Worm (Caenorhabditis elegans) whole organism, L1 larva: ENCODE data around the gene C01G5.25.

ENCODE experiments used
- C04F5.9 ChIP-seq: sonication (generic microtip); optimal IDR thresholded peaks from 2 replicates; lab custom pipeline; 2016; ENCODE audit warnings: missing genetic modification characterization, missing compliant biosample characterization
- C16A3.4 ChIP-seq: fragments of 150-350 bp; optimal IDR thresholded peaks from 2 replicates; lab custom pipeline; 2014; ENCODE audit warnings: missing biosample characterization, missing genetic modification characterization
- Y116A8C.19 ChIP-seq: sonication (generic microtip); optimal IDR thresholded peaks from 2 replicates; lab custom pipeline; 2016; ENCODE audit warnings: missing compliant biosample characterization, missing genetic modification characterization, borderline replicate concordance
- aly-2 ChIP-seq: fragments of 150-350 bp; optimal IDR thresholded peaks from 2 replicates; lab custom pipeline; 2014; ENCODE audit warnings: missing biosample characterization, missing genetic modification characterization
- ama-1 ChIP-seq: fragments of 150-350 bp; optimal IDR thresholded peaks from 2 replicates; lab custom pipeline; 2014
- blmp-1 ChIP-seq: fragments of 150-350 bp; optimal IDR thresholded peaks from 2 replicates; lab custom pipeline; 2014; ENCODE audit warnings: missing biosample characterization, missing genetic modification characterization
- ceh-82 ChIP-seq, 3 experiments: fragments of 150-350 bp in 1 of 3; sonication (generic microtip) in 2 of 3; optimal IDR thresholded peaks; 2 replicates each; lab custom pipeline; 2014 to 2017; ENCODE audit warnings: missing biosample characterization in 3 of 3, missing genetic modification characterization in 3 of 3
- ceh-88 ChIP-seq: fragments of 200-800 bp; sonication (Bioruptor generic); IDR thresholded peaks from 2 replicates; pipeline ENCODE4 v1.3.6; 2022; ENCODE audit warnings: missing genetic modification characterization, missing compliant biosample characterization
- ceh-90 ChIP-seq: sonication (generic microtip); optimal IDR thresholded peaks from 2 replicates; lab custom pipeline; 2016; ENCODE audit warnings: missing genetic modification characterization, missing compliant biosample characterization
- dpl-1 ChIP-seq, 3 experiments: fragments of 150-350 bp in 2 of 3; sonication (generic microtip) in 1 of 3; optimal IDR thresholded peaks; 2 replicates each; lab custom pipeline; 2014 to 2017; ENCODE audit warnings: missing biosample characterization in 3 of 3, missing genetic modification characterization in 3 of 3, missing genetic modification reagents in 3 of 3
- efl-1 ChIP-seq, 4 experiments: fragments of 150-350 bp; optimal IDR thresholded peaks in 3 of 4; peaks in 1 of 4; 1 replicate in 1 of 4; 2 replicates in 3 of 4; lab custom pipeline; 2014; ENCODE audit warnings: missing biosample characterization in 2 of 4, missing genetic modification characterization in 2 of 4, missing genetic modification reagents in 2 of 4
- egl-13 ChIP-seq: sonication (generic microtip); optimal IDR thresholded peaks from 2 replicates; lab custom pipeline; 2016; ENCODE audit warnings: missing genotype, missing genetic modification reagents, missing genetic modification characterization, missing compliant biosample characterization
- elt-2 ChIP-seq: sonication (generic microtip); optimal IDR thresholded peaks from 2 replicates; lab custom pipeline; 2016; ENCODE audit warnings: missing genetic modification characterization, mild to moderate bottlenecking, inconsistent platforms, missing compliant biosample characterization, missing genetic modification reagents
- elt-3 ChIP-seq, 6 experiments: fragments of 150-350 bp in 1 of 6; sonication (generic microtip); optimal IDR thresholded peaks; 2 replicates each; lab custom pipeline; 2017 to 2018; ENCODE audit warnings: missing biosample characterization in 6 of 6, missing genetic modification characterization in 6 of 6, inconsistent platforms in 1 of 6
- fkh-4 ChIP-seq: sonication (generic microtip); optimal IDR thresholded peaks from 2 replicates; lab custom pipeline; 2016; ENCODE audit warnings: missing compliant biosample characterization, missing genetic modification characterization, borderline replicate concordance
- fkh-8 ChIP-seq: sonication (generic microtip); optimal IDR thresholded peaks from 2 replicates; lab custom pipeline; 2016; ENCODE audit warnings: mild to moderate bottlenecking, missing genetic modification characterization, missing compliant biosample characterization
- hlh-17 ChIP-seq: fragments of 200-800 bp; sonication (Bioruptor generic); optimal IDR thresholded peaks from 2 replicates; lab custom pipeline; 2018; ENCODE audit warnings: missing genetic modification characterization, mild to moderate bottlenecking, missing compliant biosample characterization, moderate library complexity, borderline replicate concordance
- hlh-4 ChIP-seq: sonication (generic microtip); optimal IDR thresholded peaks from 2 replicates; lab custom pipeline; 2016; ENCODE audit warnings: mild to moderate bottlenecking, missing genetic modification characterization, missing compliant biosample characterization
- hpl-2 ChIP-seq: fragments of 150-350 bp; optimal IDR thresholded peaks from 2 replicates; lab custom pipeline; 2014; ENCODE audit warnings: missing biosample characterization, missing genetic modification reagents, missing genetic modification characterization
- irx-1 ChIP-seq: sonication (generic microtip); optimal IDR thresholded peaks from 2 replicates; lab custom pipeline; 2016; ENCODE audit warnings: missing genetic modification characterization, missing compliant biosample characterization
- isw-1 ChIP-seq: fragments of 200-800 bp; sonication (Bioruptor generic); IDR thresholded peaks from 2 replicates; pipeline ENCODE4 v1.3.6; 2022; ENCODE audit warnings: missing genetic modification characterization, missing compliant biosample characterization
- jun-1 ChIP-seq: fragments of 150-350 bp; optimal IDR thresholded peaks from 2 replicates; lab custom pipeline; 2014; ENCODE audit warnings: missing biosample characterization, missing genetic modification reagents, missing genetic modification characterization
- lin-13 ChIP-seq: fragments of 150-350 bp; optimal IDR thresholded peaks from 2 replicates; lab custom pipeline; 2014; ENCODE audit warnings: missing biosample characterization, missing genetic modification reagents, missing genetic modification characterization
- lin-15B ChIP-seq: fragments of 150-350 bp; sonication (generic microtip); optimal IDR thresholded peaks from 3 replicates; lab custom pipeline; 2014; ENCODE audit warnings: missing biosample characterization, missing genetic modification characterization
- lin-39 ChIP-seq: fragments of 150-350 bp; optimal IDR thresholded peaks from 2 replicates; lab custom pipeline; 2014; ENCODE audit warnings: missing biosample characterization, missing genetic modification reagents, missing genetic modification characterization
- mab-9 ChIP-seq: fragments of 200-800 bp; sonication (Bioruptor generic); IDR thresholded peaks from 2 replicates; pipeline ENCODE4 v1.3.6; 2022; ENCODE audit warnings: missing genetic modification reagents, missing genetic modification characterization, missing compliant biosample characterization
- mef-2 ChIP-seq: fragments of 150-350 bp; optimal IDR thresholded peaks from 2 replicates; lab custom pipeline; 2014; ENCODE audit warnings: missing biosample characterization, missing genetic modification characterization
- nhr-11 ChIP-seq: fragments of 150-350 bp; optimal IDR thresholded peaks from 2 replicates; lab custom pipeline; 2014; ENCODE audit warnings: missing biosample characterization, missing genetic modification characterization
- nhr-12 ChIP-seq: sonication (generic microtip); optimal IDR thresholded peaks from 2 replicates; lab custom pipeline; 2017; ENCODE audit warnings: missing biosample characterization, missing genetic modification characterization
- nhr-19 ChIP-seq: fragments of 200-800 bp; sonication (Bioruptor generic); conservative IDR thresholded peaks from 2 replicates; pipeline ENCODE4 v1.3.6; 2022; ENCODE audit warnings: missing genetic modification characterization, missing compliant biosample characterization
- nhr-20 ChIP-seq: sonication (generic microtip); optimal IDR thresholded peaks from 2 replicates; lab custom pipeline; 2016; ENCODE audit warnings: mild to moderate bottlenecking, missing genetic modification characterization, missing compliant biosample characterization
- nhr-237 ChIP-seq: fragments of 150-350 bp; optimal IDR thresholded peaks from 2 replicates; lab custom pipeline; 2014; ENCODE audit warnings: missing biosample characterization, missing genetic modification characterization
- nhr-28 ChIP-seq: fragments of 150-350 bp; optimal IDR thresholded peaks from 2 replicates; lab custom pipeline; 2014; ENCODE audit warnings: missing biosample characterization, missing genetic modification characterization
- nhr-47 ChIP-seq: sonication (generic microtip); optimal IDR thresholded peaks from 2 replicates; lab custom pipeline; 2016; ENCODE audit warnings: mild to moderate bottlenecking, missing genetic modification characterization, moderate library complexity, missing compliant biosample characterization
- nhr-77 ChIP-seq: fragments of 150-350 bp; optimal IDR thresholded peaks from 2 replicates; lab custom pipeline; 2014; ENCODE audit warnings: missing biosample characterization, missing genetic modification characterization
- pag-3 ChIP-seq: sonication (generic microtip); optimal IDR thresholded peaks from 2 replicates; lab custom pipeline; 2017; ENCODE audit warnings: missing genetic modification characterization, mild to moderate bottlenecking, missing compliant biosample characterization, antibody characterized with exemption, borderline replicate concordance; ENCODE audit not compliant: insufficient read depth
- pqm-1 ChIP-seq: sonication (generic microtip); optimal IDR thresholded peaks from 3 replicates; lab custom pipeline; 2017; ENCODE audit warnings: missing biosample characterization, missing genetic modification characterization
- rnt-1 ChIP-seq: sonication (generic microtip); optimal IDR thresholded peaks from 2 replicates; lab custom pipeline; 2016; ENCODE audit warnings: mild to moderate bottlenecking, missing genetic modification characterization, moderate library complexity, missing compliant biosample characterization
- skn-1 ChIP-seq: fragments of 150-350 bp; optimal IDR thresholded peaks from 2 replicates; lab custom pipeline; 2014; ENCODE audit warnings: missing biosample characterization, missing genetic modification characterization
- snpc-4 ChIP-seq: fragments of 150-350 bp; optimal IDR thresholded peaks from 2 replicates; lab custom pipeline; 2014; ENCODE audit warnings: missing biosample characterization, missing genetic modification characterization
- sox-4 ChIP-seq: sonication (generic microtip); optimal IDR thresholded peaks from 2 replicates; lab custom pipeline; 2016; ENCODE audit warnings: missing genetic modification characterization, missing compliant biosample characterization
- sptf-1 ChIP-seq: fragments of 150-350 bp; optimal IDR thresholded peaks from 2 replicates; lab custom pipeline; 2014; ENCODE audit warnings: missing biosample characterization, missing genetic modification characterization
- unc-62 ChIP-seq: fragments of 150-350 bp; optimal IDR thresholded peaks from 2 replicates; lab custom pipeline; 2014; ENCODE audit warnings: missing biosample characterization, missing genetic modification reagents, missing genetic modification characterization
- unc-86 ChIP-seq: sonication (generic microtip); optimal IDR thresholded peaks from 2 replicates; lab custom pipeline; 2016; ENCODE audit warnings: missing genetic modification characterization, missing compliant biosample characterization
- unc-98 ChIP-seq: fragments of 200-800 bp; sonication (Bioruptor generic); IDR thresholded peaks from 2 replicates; pipeline ENCODE4 v1.3.6; 2022; ENCODE audit warnings: missing genetic modification characterization, missing compliant biosample characterization
- vab-15 ChIP-seq: sonication (generic microtip); optimal IDR thresholded peaks from 2 replicates; lab custom pipeline; 2017; ENCODE audit warnings: missing genotype, mild to moderate bottlenecking, missing genetic modification characterization, missing compliant biosample characterization
- zag-1 ChIP-seq: fragments of 150-350 bp; optimal IDR thresholded peaks from 2 replicates; lab custom pipeline; 2014; ENCODE audit warnings: missing biosample characterization, missing genetic modification characterization

Gene C01G5.25

DNA sequence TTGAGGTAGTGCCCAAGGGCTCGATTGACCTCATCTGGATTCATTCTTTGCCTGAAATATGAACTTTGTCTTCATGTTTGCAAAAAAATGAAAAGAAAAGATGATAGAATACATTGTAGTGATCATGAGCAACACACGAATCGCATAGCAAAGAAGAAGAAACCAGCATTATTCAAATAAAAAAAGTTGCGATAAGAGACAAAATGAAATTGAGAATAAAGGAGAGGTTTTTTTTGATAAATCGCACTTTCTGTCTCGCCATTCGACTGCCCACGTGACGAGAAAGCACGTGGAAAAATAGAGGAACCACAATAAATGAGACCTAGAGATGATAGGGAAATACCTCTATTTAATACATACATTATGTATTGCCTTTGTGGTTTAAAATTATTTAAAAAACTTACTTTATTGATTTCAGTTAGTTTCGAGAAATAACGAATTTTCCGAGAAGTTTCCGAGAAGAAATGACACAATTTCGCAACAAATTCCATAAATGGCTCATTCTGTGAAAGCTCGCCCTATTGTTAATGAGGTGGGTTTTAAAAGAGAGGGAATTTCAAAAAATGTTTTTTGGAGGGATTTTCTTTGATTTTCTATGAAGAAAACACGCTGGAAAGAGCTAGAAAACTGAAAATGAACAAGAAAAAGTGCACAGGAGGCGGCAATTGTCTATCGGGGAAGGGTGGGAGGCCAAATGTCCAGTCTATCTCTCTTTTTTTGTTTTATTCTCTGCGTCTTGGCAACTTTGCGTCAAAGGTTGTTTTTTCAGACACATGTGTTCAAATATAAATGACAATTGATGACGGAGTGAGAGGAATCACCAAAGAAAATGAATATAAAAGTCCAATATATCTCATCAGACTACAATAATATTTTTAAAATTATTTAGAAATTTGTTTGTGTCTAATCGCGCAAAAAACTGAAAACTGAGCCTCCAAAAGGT lies 14.2 kb downstream of the C01G5.25 start, which contains the start of gene paqr-1 (continued):
- TF ChIP-seq rnt-1 (tag; lab: Kevin White, UChicago) (peak; percentile 40), egl-13 (tag; lab: Kevin White, UChicago) (no peak), nhr-28 (tag; lab: Kevin White, UChicago) (no peak), sox-4 (no peak), pag-3 (no peak), nhr-11 (tag; lab: Kevin White, UChicago) (no peak), ama-1 (no peak), lin-13 (GFP tag; lab: Kevin White, UChicago) (no peak), mab-9 (GFP tag; lab: Robert Waterston, UW) (no peak), nhr-47 (tag; lab: Kevin White, UChicago) (peak; percentile 50), nhr-19 (GFP tag; lab: Robert Waterston, UW) (no peak; the same call in 1 of the 2 replicates), C16A3.4 (tag; lab: Kevin White, UChicago) (no peak), snpc-4 (tag; lab: Kevin White, UChicago) (no peak), mef-2 (tag; lab: Kevin White, UChicago) (no peak), isw-1 (peak; percentile 27; the same call in 1 of the 2 replicates), skn-1 (tag; lab: Kevin White, UChicago) (no peak), aly-2 (tag; lab: Kevin White, UChicago) (no peak), blmp-1 (tag; lab: Kevin White, UChicago) (peak; percentile 40), hlh-4 (tag; lab: Kevin White, UChicago) (no peak), nhr-20 (tag; lab: Kevin White, UChicago) (peak; percentile 76), C04F5.9 (tag; lab: Kevin White, UChicago) (no peak), jun-1 (tag; lab: Kevin White, UChicago) (no peak), fkh-4 (tag; lab: Kevin White, UChicago) (no peak), nhr-12 (tag; lab: Kevin White, UChicago) (no peak), lin-39 (no peak), sptf-1 (tag; lab: Kevin White, UChicago) (no peak), unc-98 (GFP tag; lab: Robert Waterston, UW) (no peak), lin-15B (tag; lab: Kevin White, UChicago) (peak; percentile 27), elt-3 (tag; optimal IDR thresholded peaks at IDR 0.05; lab: Kevin White, UChicago) (peak in 1 of 6 experiments; percentile 28), ceh-82 (tag; optimal IDR thresholded peaks at IDR 0.05; lab: Kevin White, UChicago) (peak in 1 of 3 experiments; percentile 39), hlh-17 (GFP tag; lab: Kevin White, UChicago) (no peak), Y116A8C.19 (tag; lab: Kevin White, UChicago) (no peak), irx-1 (peak; percentile 19), zag-1 (tag; lab: Kevin White, UChicago) (no peak)

DNA sequence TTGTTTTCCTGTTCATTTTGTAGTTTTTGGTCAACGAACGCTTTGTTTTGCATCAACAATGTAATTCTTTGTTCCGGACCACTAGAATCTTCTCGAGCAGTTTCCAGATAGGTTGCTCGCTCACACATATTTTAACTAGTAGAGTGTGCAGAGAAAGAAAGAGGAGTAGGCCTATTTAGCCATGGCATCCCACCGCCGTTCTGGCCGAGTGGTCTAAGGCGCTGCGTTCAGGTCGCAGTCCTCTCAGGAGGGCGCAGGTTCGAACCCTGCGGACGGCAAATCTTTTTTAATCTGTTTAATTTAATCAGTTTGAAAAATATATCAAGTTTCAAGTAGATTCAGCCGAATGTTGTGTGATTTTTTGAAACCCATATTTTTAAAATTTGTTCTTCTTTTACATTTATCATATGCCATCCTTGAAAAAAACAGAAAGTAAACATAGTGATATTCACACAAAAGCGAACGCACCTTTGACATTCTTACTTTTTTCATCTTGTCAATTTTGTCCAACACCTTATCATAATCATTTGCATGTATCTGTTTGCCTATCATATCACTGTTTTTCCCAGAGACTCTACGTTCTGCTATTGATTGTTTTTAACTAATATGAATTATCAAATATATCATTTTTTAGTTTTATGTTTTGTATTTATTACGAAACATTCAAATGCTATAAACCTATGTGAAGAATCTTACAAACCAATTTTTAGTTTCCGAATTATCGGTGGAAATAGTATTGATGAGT lies 15.3 kb downstream of the C01G5.25 start, which contains the start of gene try-3:
TSS of gene try-3 (plus strand) at position 532 of the 745 bp plus-strand sequence.
- TF ChIP-seq pag-3 (no peak), nhr-20 (tag; lab: Kevin White, UChicago) (peak; percentile 79), hpl-2 (no peak), ceh-88 (GFP tag; lab: Robert Waterston, UW) (peak; percentile 53; the same call in 1 of the 2 replicates), nhr-28 (tag; lab: Kevin White, UChicago) (no peak), unc-86 (tag; lab: Kevin White, UChicago) (peak; percentile 50), nhr-237 (tag; lab: Kevin White, UChicago) (peak; percentile 22), hlh-17 (GFP tag; lab: Kevin White, UChicago) (no peak), zag-1 (tag; lab: Kevin White, UChicago) (no peak), mef-2 (tag; lab: Kevin White, UChicago) (no peak), aly-2 (tag; lab: Kevin White, UChicago) (no peak), efl-1 (optimal IDR thresholded peaks at IDR 0.05; lab: Kevin White, UChicago) (peak; percentile 60 to 72), efl-1 (GFP tag; optimal IDR thresholded peaks at IDR 0.05 in 1 of 2; lab: Kevin White, UChicago) (peak; percentile 56 to 95), unc-62 (no peak), pqm-1 (tag; lab: Kevin White, UChicago) (no peak), isw-1 (peak; percentile 30), ceh-90 (tag; lab: Kevin White, UChicago) (no peak), dpl-1 (GFP tag; optimal IDR thresholded peaks at IDR 0.05; lab: Kevin White, UChicago) (peak; percentile 46 to 59 (median 48)), skn-1 (tag; lab: Kevin White, UChicago) (peak; percentile 72), vab-15 (tag; lab: Kevin White, UChicago) (no peak), fkh-8 (tag; lab: Kevin White, UChicago) (peak; percentile 82), nhr-77 (tag; lab: Kevin White, UChicago) (peak; percentile 62), elt-2 (tag; lab: Kevin White, UChicago) (peak; percentile 5)
